Fruit fly (Drosophila melanogaster): ENCODE data around the gene HLH3B.

Gene HLH3B

DNA sequence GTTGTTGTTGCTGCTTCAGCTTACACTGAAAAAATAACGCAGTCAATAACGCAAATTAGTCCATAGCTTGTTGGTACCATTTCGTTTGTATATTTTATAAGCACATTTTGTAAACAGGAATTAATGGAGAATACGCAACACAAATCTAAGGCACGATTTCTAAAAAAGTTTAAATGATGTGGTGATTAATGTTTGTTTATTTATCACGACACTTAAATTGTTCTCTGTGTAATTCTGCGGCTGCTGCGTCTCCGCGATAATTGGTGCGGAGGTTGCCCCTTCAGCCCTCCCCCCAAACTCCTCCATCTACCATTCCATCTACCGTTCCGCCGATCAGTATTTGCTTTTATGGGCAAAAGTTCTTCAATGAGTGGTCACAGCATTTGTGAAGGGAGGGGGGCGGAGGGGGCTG, 34.0 kb downstream of the HLH3B start (continued):
- TF ChIP-seq Ptx1 (GFP tag; IDR thresholded peaks at IDR 0.05) (peak; percentile 68), onecut (GFP tag; IDR thresholded peaks at IDR 0.05) (peak; percentile 45), ase (GFP tag; IDR thresholded peaks at IDR 0.05) (peak; percentile 58), sug (tag; optimal IDR thresholded peaks at IDR 0.05) (peak; percentile 37), repo (GFP tag; optimal IDR thresholded peaks at IDR 0.05) (peak; percentile 48), CG12391 (tag; optimal IDR thresholded peaks at IDR 0.05) (peak; percentile 58), zen (tag; optimal IDR thresholded peaks at IDR 0.05) (no peak), Xbp1 (GFP tag; optimal IDR thresholded peaks at IDR 0.05) (peak; percentile 65), danr (GFP tag; IDR thresholded peaks at IDR 0.05) (peak; percentile 22; the same call in 1 of the 2 replicates), jing (GFP tag; optimal IDR thresholded peaks at IDR 0.05) (peak; percentile 25)

DNA sequence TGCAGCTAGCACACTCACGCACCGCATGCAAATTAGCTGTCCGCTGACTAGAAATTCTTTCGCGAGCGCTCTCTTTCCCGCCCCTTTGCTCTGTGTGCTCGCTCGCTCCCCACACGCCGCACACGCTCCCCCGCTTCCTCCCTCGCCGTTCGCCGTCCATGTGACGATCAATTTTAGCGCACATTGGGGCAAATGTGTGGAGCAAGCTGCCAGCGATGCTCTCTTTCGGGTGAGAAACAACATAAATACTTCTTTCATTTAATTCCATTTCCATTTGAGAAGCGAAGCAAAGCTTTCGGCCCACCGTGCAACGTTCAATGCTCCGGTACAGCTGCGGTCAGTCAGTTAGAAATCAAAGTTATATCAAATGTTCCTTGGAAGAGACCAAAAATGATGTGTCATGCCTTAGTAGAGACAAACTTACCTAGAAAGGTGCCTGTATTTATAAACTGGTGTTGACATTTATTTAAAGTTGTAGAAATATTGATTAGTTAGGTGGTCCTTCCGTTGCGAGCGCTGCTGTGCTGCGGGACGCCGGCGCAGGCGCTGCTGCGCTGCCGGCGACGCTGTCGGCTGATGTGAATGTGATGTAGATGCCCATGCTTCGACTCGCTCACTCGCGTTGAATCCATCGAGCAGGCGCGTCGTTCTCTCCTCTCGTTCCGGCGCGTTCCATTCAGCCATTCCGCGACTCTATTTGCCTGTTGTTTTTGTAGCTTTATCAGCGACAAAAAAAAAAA, 35.3 kb downstream of the HLH3B start:
- peak; percentile 74 for TF ChIP-seq CG15696 (tag; optimal IDR thresholded peaks at IDR 0.05)
- TF ChIP-seq lbe (GFP tag; optimal IDR thresholded peaks at IDR 0.05), result peak; percentile 92
- peak; percentile 97 for TF ChIP-seq NfI (GFP tag; optimal IDR thresholded peaks at IDR 0.05)
- peak; percentile 98 for TF ChIP-seq ATbp (GFP tag; optimal IDR thresholded peaks at IDR 0.05)
- peak; percentile 96 for TF ChIP-seq HLH54F (GFP tag; optimal IDR thresholded peaks at IDR 0.05)
- no peak for TF ChIP-seq yki (optimal IDR thresholded peaks at IDR 0.05)
- 0 out of 2 replicates have a peak, but pooled peaks have one; percentile 35 for TF ChIP-seq Dref (GFP tag; IDR thresholded peaks at IDR 0.05)
- TF ChIP-seq cas (GFP tag; IDR thresholded peaks at IDR 0.05), result peak; percentile 90
- TF ChIP-seq Side (GFP tag; optimal IDR thresholded peaks at IDR 0.05), result peak; percentile 96
- TF ChIP-seq dpn (GFP tag; optimal IDR thresholded peaks at IDR 0.05), result peak; percentile 97 to 98
- peak; percentile 96 for TF ChIP-seq Chrac-16 (GFP tag; optimal IDR thresholded peaks at IDR 0.05)
- peak; percentile 92 for TF ChIP-seq CG11247 (GFP tag; IDR thresholded peaks at IDR 0.05)
- TF ChIP-seq prd (optimal IDR thresholded peaks at IDR 0.05), result no peak
- peak; percentile 97 for TF ChIP-seq prd (GFP tag; IDR thresholded peaks at IDR 0.05)
- TF ChIP-seq CG30020 (tag; optimal IDR thresholded peaks at IDR 0.05), result peak; percentile 75
- peak; percentile 95 for TF ChIP-seq al (GFP tag; IDR thresholded peaks at IDR 0.05)
- peak; percentile 93 for TF ChIP-seq CG4282 (GFP tag; optimal IDR thresholded peaks at IDR 0.05)
- TF ChIP-seq wek (GFP tag; optimal IDR thresholded peaks at IDR 0.05), result peak; percentile 91
- peak; percentile 93 for TF ChIP-seq CG33557 (GFP tag; optimal IDR thresholded peaks at IDR 0.05)
- TF ChIP-seq Nf-YB (GFP tag; optimal IDR thresholded peaks at IDR 0.05), result peak; percentile 87
- peak; percentile 95 for TF ChIP-seq CG9727 (GFP tag; optimal IDR thresholded peaks at IDR 0.05)
- TF ChIP-seq Gug (GFP tag; IDR thresholded peaks at IDR 0.05), result peak; percentile 91; the same call in 3 of the 4 replicates
- TF ChIP-seq klu (GFP tag; IDR thresholded peaks at IDR 0.05), result peak; percentile 89
- TF ChIP-seq CG14050 (GFP tag; IDR thresholded peaks at IDR 0.05), result peak; percentile 95
- TF ChIP-seq run (tag; optimal IDR thresholded peaks at IDR 0.05), result peak; percentile 94
- TF ChIP-seq lmd (GFP tag; IDR thresholded peaks at IDR 0.05), result peak; percentile 97
- peak; percentile 70; the same call in 1 of the 2 replicates for TF ChIP-seq sim (GFP tag; IDR thresholded peaks at IDR 0.05)
- TF ChIP-seq CG10462 (GFP tag; optimal IDR thresholded peaks at IDR 0.05), result peak; percentile 93
- peak; percentile 90 for TF ChIP-seq Bdp1 (GFP tag; optimal IDR thresholded peaks at IDR 0.05)
- peak; percentile 96 for TF ChIP-seq BtbVII (GFP tag; optimal IDR thresholded peaks at IDR 0.05)
- TF ChIP-seq lov (optimal IDR thresholded peaks at IDR 0.05), result no peak
- peak; percentile 91 for TF ChIP-seq lov (GFP tag; IDR thresholded peaks at IDR 0.05)
- TF ChIP-seq so (GFP tag; IDR thresholded peaks at IDR 0.05), result peak; percentile 98
- peak; percentile 92 for TF ChIP-seq CG4404 (GFP tag; IDR thresholded peaks at IDR 0.05)
- TF ChIP-seq CG14860 (GFP tag; IDR thresholded peaks at IDR 0.05; ENCODE audit: partially characterized antibody), result peak; percentile 48; the same call in 1 of the 3 replicates
- TF ChIP-seq trh (GFP tag; optimal IDR thresholded peaks at IDR 0.05), result peak; percentile 87
- TF ChIP-seq CG8944 (GFP tag; optimal IDR thresholded peaks at IDR 0.05), result peak; percentile 97
- peak; percentile 82 for TF ChIP-seq GATAe (GFP tag; conservative IDR thresholded peaks at IDR 0.05)
- TF ChIP-seq Ets97D (GFP tag; optimal IDR thresholded peaks at IDR 0.05), result peak; percentile 80
- peak; percentile 94 for TF ChIP-seq CG10979 (tag; optimal IDR thresholded peaks at IDR 0.05)
